Fruit fly (Drosophila melanogaster): ENCODE results near the gene CG43322.

CG43322 gene

DNA sequence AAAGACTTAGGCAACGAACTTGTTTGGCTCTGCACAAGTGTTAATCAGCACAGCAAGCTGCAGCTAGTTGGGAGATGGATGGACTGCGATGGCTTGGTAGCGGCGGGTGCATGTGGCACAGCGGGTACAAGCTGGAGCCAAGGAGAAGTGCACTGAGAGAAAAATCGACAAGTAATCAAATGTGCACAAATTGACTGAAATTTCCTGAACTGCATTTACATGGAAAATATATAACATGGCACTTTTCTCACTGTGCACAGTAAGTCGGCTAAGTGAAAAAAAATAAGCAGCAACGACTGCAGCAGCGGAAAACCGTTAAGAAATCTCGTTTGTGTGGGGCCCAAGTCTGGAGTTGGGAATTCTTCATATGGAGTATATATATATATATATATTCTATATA lies 22.1 kb upstream of the CG43322 start (continued):
- TF ChIP-seq spab (GFP tag; optimal IDR thresholded peaks at IDR 0.05) (peak; percentile 57), CG6854 (GFP tag; optimal IDR thresholded peaks at IDR 0.05) (no peak), dsx (GFP tag; optimal IDR thresholded peaks at IDR 0.05; ENCODE audit: poor library complexity, severe bottlenecking) (peak; percentile 64), Eip75B (GFP tag; optimal IDR thresholded peaks at IDR 0.05) (peak; percentile 82), fd59A (GFP tag; optimal IDR thresholded peaks at IDR 0.05) (peak; percentile 54), CG16779 (tag; optimal IDR thresholded peaks at IDR 0.05) (peak; percentile 44), Sox102F (GFP tag; optimal IDR thresholded peaks at IDR 0.05) (no peak), topi (GFP tag; optimal IDR thresholded peaks at IDR 0.05) (peak; percentile 54), Ets96B (tag; optimal IDR thresholded peaks at IDR 0.05) (peak; percentile 76), CG10669 (GFP tag; optimal IDR thresholded peaks at IDR 0.05) (peak; percentile 64), achi (GFP tag; optimal IDR thresholded peaks at IDR 0.05) (peak; percentile 59), salr (GFP tag; optimal IDR thresholded peaks at IDR 0.05) (peak; percentile 53 to 55), Hr39 (GFP tag; optimal IDR thresholded peaks at IDR 0.05) (peak; percentile 20), Sox14 (GFP tag; optimal IDR thresholded peaks at IDR 0.05) (peak; percentile 67), CG31627 (GFP tag; optimal IDR thresholded peaks at IDR 0.05) (peak; percentile 11), ss (GFP tag; optimal IDR thresholded peaks at IDR 0.05) (peak; percentile 61 to 75), CG32006 (GFP tag; optimal IDR thresholded peaks at IDR 0.05) (peak; percentile 76), fkh (GFP tag; optimal IDR thresholded peaks at IDR 0.05) (no peak), Sox15 (GFP tag; optimal IDR thresholded peaks at IDR 0.05) (peak; percentile 20), eg (GFP tag; IDR thresholded peaks at IDR 0.05) (peak; percentile 83), CG8319 (GFP tag; optimal IDR thresholded peaks at IDR 0.05) (peak; percentile 33), esn (GFP tag; optimal IDR thresholded peaks at IDR 0.05) (no peak)

DNA sequence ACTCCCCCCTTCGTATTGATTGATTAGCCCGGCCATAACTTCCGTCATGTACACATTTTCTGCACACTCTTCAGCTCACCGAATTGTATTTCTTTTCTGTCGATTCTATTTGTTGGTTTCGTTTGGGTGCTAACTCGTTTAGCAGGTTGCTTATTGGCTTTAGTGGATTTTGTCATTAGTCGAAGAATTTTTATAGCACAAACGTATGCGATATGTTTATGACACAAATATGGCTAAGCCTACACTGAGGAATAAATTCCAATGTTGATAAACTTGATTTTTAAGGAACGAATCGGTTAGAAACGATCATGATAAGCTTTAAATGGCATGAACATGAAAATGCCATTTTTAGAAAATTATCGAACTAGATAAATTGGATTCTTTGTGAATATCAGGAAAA lies 14.5 kb upstream of the CG43322 start:
- TF ChIP-seq Lpt (GFP tag; optimal IDR thresholded peaks at IDR 0.05) (no peak), eg (GFP tag; IDR thresholded peaks at IDR 0.05) (0 out of 3 replicates have a peak, but pooled peaks have one; percentile 6)

DNA sequence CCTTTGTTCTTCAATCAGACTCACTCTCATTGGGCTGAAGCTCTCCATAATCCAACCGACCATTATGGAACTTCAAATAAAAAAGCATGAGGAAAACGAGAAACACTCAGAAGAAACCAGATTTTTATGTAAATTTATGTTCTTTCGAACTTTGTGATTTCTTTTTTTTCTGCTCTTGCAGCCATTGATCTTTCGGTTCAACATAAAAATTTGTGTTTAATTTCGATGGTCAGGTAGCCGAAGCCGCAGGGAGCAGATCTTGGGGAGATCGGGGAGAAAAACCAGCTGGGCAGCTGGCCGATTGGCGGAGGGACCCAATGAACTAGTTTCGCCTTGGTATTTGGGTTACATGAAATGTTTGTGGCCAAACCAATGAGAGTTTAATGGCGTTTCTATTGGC lies 8.9 kb upstream of the CG43322 start:
- TF ChIP-seq Eip78C (GFP tag) (peak; percentile 7), Blimp-1 (GFP tag; optimal IDR thresholded peaks at IDR 0.05) (peak; percentile 27), CG10669 (GFP tag; optimal IDR thresholded peaks at IDR 0.05) (no peak), svp (GFP tag) (peak; percentile 49)

DNA sequence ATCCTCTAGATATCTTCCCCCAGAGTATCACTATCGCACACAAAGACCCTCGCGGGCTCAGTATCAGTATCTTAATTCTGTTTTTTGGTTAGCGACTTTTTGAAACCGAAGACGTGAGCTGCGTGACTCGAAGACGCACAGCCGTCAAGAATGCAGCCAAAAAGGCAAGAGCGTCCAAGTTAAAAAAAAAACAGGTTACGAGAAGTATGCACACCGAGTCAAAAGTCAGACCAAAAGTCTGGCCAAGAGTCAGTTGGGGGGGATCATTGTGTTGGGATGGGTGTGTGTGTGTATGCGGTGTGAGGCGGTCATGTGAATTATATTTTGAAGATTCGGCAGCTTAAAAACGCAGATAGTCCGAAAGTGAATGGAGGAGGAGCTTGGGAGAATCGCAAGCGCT lies 7.7 kb upstream of the CG43322 start:
- TF ChIP-seq acj6 (GFP tag; optimal IDR thresholded peaks at IDR 0.05) (no peak), Eip78C (GFP tag) (peak; percentile 21)

DNA sequence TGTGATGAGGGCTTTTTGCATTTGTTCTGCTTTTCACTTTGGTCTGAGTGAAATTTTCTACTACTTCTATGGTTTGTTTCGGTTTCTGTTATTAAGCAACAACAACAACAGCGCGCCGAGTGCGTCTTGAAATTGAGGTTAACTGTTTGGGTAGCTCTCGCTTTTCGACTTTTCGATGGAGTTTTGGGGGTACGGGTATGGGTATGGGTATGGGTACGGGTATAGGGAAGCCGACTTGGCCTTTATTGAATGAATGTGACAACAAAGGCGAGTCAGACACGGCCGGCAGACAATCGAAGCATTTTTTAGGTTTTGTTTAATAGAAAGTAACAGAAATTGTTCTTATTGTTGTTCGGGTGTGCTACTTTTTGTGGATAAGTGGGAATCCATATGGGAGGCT lies 5.6 kb upstream of the CG43322 start:
- no peak for TF ChIP-seq Sox15 (GFP tag; optimal IDR thresholded peaks at IDR 0.05)
- TF ChIP-seq CG10631 (GFP tag; optimal IDR thresholded peaks at IDR 0.05), result no peak
- TF ChIP-seq CG34406 (GFP tag; optimal IDR thresholded peaks at IDR 0.05), result no peak
- TF ChIP-seq CG16779 (tag; optimal IDR thresholded peaks at IDR 0.05), result no peak
- no peak for TF ChIP-seq acj6 (GFP tag; optimal IDR thresholded peaks at IDR 0.05)
- TF ChIP-seq vri (GFP tag; optimal IDR thresholded peaks at IDR 0.05), result no peak
- TF ChIP-seq CG3032 (tag; optimal IDR thresholded peaks at IDR 0.05), result no peak
- no peak for TF ChIP-seq pdm3 (GFP tag; optimal IDR thresholded peaks at IDR 0.05)
- no peak for TF ChIP-seq CG11902 (GFP tag; optimal IDR thresholded peaks at IDR 0.05)
- no peak for TF ChIP-seq Hr4 (GFP tag; optimal IDR thresholded peaks at IDR 0.05)
- no peak for TF ChIP-seq CG8319 (GFP tag; optimal IDR thresholded peaks at IDR 0.05)
- TF ChIP-seq lz (GFP tag; optimal IDR thresholded peaks at IDR 0.05), result no peak
- no peak for TF ChIP-seq CG8119 (GFP tag; IDR thresholded peaks at IDR 0.05)
- no peak for TF ChIP-seq CG11294 (GFP tag; IDR thresholded peaks at IDR 0.05)
- TF ChIP-seq CG3919 (GFP tag; optimal IDR thresholded peaks at IDR 0.05), result no peak

Measured in whole organism, prepupa.